Fruit fly (Drosophila melanogaster) Kc167 (cell line): ENCODE measurements around the gene CG3430.

ENCODE experiments used
- Myc ChIP-seq: fragments of >200 bp; optimal IDR thresholded peaks from 2 replicates; lab custom pipeline; 2017; ENCODE audit warnings: missing external identifiers
- Sin3A ChIP-seq: fragments of >200 bp; optimal IDR thresholded peaks from 2 replicates; lab custom pipeline; 2018; ENCODE audit warnings: missing external identifiers
- insv ChIP-seq: fragments of >200 bp; optimal IDR thresholded peaks from 3 replicates; lab custom pipeline; 2018; ENCODE audit warnings: missing external identifiers
- ttk ChIP-seq: sonication (Bioruptor generic); optimal IDR thresholded peaks from 2 replicates; lab custom pipeline; 2017; ENCODE audit warnings: missing external identifiers

- TF ChIP-seq Myc (no peak), insv (no peak), Sin3A (lab: Kevin White, UChicago) (no peak), ttk (lab: Kevin White, UChicago) (no peak)
Measured at dm6 chr2L:6920661-6921359, 36.0 kb upstream of the CG3430 start, which contains the start of gene Hrb27C.
